Fruit fly (Drosophila melanogaster): ENCODE results near the gene Prx6a.

Gene Prx6a

dm6 chr2L:2878859-2879258 lies 827 bp upstream of the Prx6a start, which contains the start of gene RabGGTb (continued):
- no peak for TF ChIP-seq CG9876 (GFP tag; optimal IDR thresholded peaks at IDR 0.05)
- TF ChIP-seq aop (GFP tag; IDR thresholded peaks at IDR 0.05) = no peak
- TF ChIP-seq cas (GFP tag; IDR thresholded peaks at IDR 0.05) = peak; percentile 57; the same call in 1 of the 2 replicates
- TF ChIP-seq CG3726 (GFP tag; IDR thresholded peaks at IDR 0.05) = 0 out of 3 replicates have a peak, but pooled peaks have one; percentile 36
- no peak for TF ChIP-seq yki (optimal IDR thresholded peaks at IDR 0.05)
- peak; percentile 25 for TF ChIP-seq CG14710 (tag; optimal IDR thresholded peaks at IDR 0.05)
- peak; percentile 29 for TF ChIP-seq CG9797 (GFP tag; optimal IDR thresholded peaks at IDR 0.05)
- TF ChIP-seq nau (GFP tag; optimal IDR thresholded peaks at IDR 0.05) = no peak
- TF ChIP-seq caup (GFP tag; optimal IDR thresholded peaks at IDR 0.05; ENCODE audit: severe bottlenecking) = peak; percentile 25
- TF ChIP-seq pho (GFP tag; optimal IDR thresholded peaks at IDR 0.05) = peak; percentile 57
- TF ChIP-seq Mad (GFP tag; optimal IDR thresholded peaks at IDR 0.05) = peak; percentile 24
- TF ChIP-seq sqz (GFP tag; optimal IDR thresholded peaks at IDR 0.05) = no peak
- TF ChIP-seq CG3281 (GFP tag; optimal IDR thresholded peaks at IDR 0.05) = peak; percentile 45
- peak; percentile 5 for TF ChIP-seq Max (GFP tag; optimal IDR thresholded peaks at IDR 0.05)
- TF ChIP-seq Tbp (GFP tag; optimal IDR thresholded peaks at IDR 0.05) = no peak
- TF ChIP-seq CG15514 (GFP tag; optimal IDR thresholded peaks at IDR 0.05) = no peak
- peak; percentile 5 for TF ChIP-seq CG9609 (GFP tag; optimal IDR thresholded peaks at IDR 0.05)
- peak; percentile 71 for TF ChIP-seq Fer1 (GFP tag; optimal IDR thresholded peaks at IDR 0.05)
- peak; percentile 81 for TF ChIP-seq seq (GFP tag; IDR thresholded peaks at IDR 0.05)
- TF ChIP-seq Oaz (GFP tag; IDR thresholded peaks at IDR 0.05) = no peak
- TF ChIP-seq CG2712 (tag; optimal IDR thresholded peaks at IDR 0.05) = peak; percentile 50
- TF ChIP-seq CG8089 (GFP tag; optimal IDR thresholded peaks at IDR 0.05) = peak; percentile 6
- peak; percentile 65 for TF ChIP-seq CG10543 (GFP tag; optimal IDR thresholded peaks at IDR 0.05)
- TF ChIP-seq gsb (GFP tag; IDR thresholded peaks at IDR 0.05) = peak; percentile 34
- TF ChIP-seq CG10979 (tag; optimal IDR thresholded peaks at IDR 0.05) = peak; percentile 35
- TF ChIP-seq jigr1 (GFP tag; IDR thresholded peaks at IDR 0.05) = no peak
- peak; percentile 92 for TF ChIP-seq row (GFP tag; IDR thresholded peaks at IDR 0.05)
- peak; percentile 61 for TF ChIP-seq bcd (GFP tag; optimal IDR thresholded peaks at IDR 0.05)
- peak; percentile 39 for TF ChIP-seq Dek (tag; optimal IDR thresholded peaks at IDR 0.05)
- TF ChIP-seq Hr3 (GFP tag; optimal IDR thresholded peaks at IDR 0.05) = peak; percentile 33
- peak; percentile 17 for TF ChIP-seq Asciz (GFP tag; optimal IDR thresholded peaks at IDR 0.05)
- TF ChIP-seq ham (GFP tag; IDR thresholded peaks at IDR 0.05) = 0 out of 2 replicates have a peak, but pooled peaks have one; percentile 44
- TF ChIP-seq h (optimal IDR thresholded peaks at IDR 0.05) = no peak
- TF ChIP-seq CG17361 (GFP tag; IDR thresholded peaks at IDR 0.05) = no peak
- TF ChIP-seq Sin3A (optimal IDR thresholded peaks at IDR 0.05) = peak; percentile 28
- no peak for TF ChIP-seq Nf-YA (GFP tag; IDR thresholded peaks at IDR 0.05)
- TF ChIP-seq NC2β (GFP tag; optimal IDR thresholded peaks at IDR 0.05) = no peak
- TF ChIP-seq bsh (GFP tag; optimal IDR thresholded peaks at IDR 0.05) = peak in 1 of 2 experiments; percentile 36
- peak; percentile 57 for TF ChIP-seq CG7786 (GFP tag; optimal IDR thresholded peaks at IDR 0.05)
- peak; percentile 6 for TF ChIP-seq schlank (tag; optimal IDR thresholded peaks at IDR 0.05)
- no peak for TF ChIP-seq CG6813 (GFP tag; optimal IDR thresholded peaks at IDR 0.05)
- no peak for TF ChIP-seq Trl (optimal IDR thresholded peaks at IDR 0.05)
- TF ChIP-seq Trl (GFP tag; optimal IDR thresholded peaks at IDR 0.05) = peak; percentile 35
- peak; percentile 24 for TF ChIP-seq phol (tag; optimal IDR thresholded peaks at IDR 0.05)
- TF ChIP-seq CG14860 (GFP tag; IDR thresholded peaks at IDR 0.05; ENCODE audit: partially characterized antibody) = no peak
- TF ChIP-seq Dll (GFP tag; IDR thresholded peaks at IDR 0.05; ENCODE audit: partially characterized antibody) = peak; percentile 57; the same call in 1 of the 4 replicates
- peak; percentile 89 for TF ChIP-seq ci (GFP tag; IDR thresholded peaks at IDR 0.05)
- no peak for TF ChIP-seq pan (optimal IDR thresholded peaks at IDR 0.05)
- TF ChIP-seq pan (GFP tag; optimal IDR thresholded peaks at IDR 0.05 in 1 of 2, IDR thresholded peaks at IDR 0.05 in 1 of 2) = peak in 1 of 2 experiments; percentile 82
- TF ChIP-seq CG10431 (GFP tag; optimal IDR thresholded peaks at IDR 0.05) = no peak
- TF ChIP-seq CG3847 (GFP tag; IDR thresholded peaks at IDR 0.05) = peak; percentile 83
- peak; percentile 30; the same call in 1 of the 2 replicates for TF ChIP-seq sna (GFP tag; IDR thresholded peaks at IDR 0.05; ENCODE audit: partially characterized antibody)
